Worm (Caenorhabditis elegans) whole organism, L1 larva: Measurements from ENCODE around the gene T28A11.22.

Experiments used
- C34B4.2 ChIP-seq: sonication (generic microtip); optimal IDR thresholded peaks from 2 replicates; lab custom pipeline; 2017; ENCODE audit warnings: mild to moderate bottlenecking, missing genetic modification characterization, missing compliant biosample characterization
- Y116A8C.19 ChIP-seq: sonication (generic microtip); optimal IDR thresholded peaks from 2 replicates; lab custom pipeline; 2016; ENCODE audit warnings: missing compliant biosample characterization, missing genetic modification characterization, borderline replicate concordance
- aha-1 ChIP-seq: fragments of 150-350 bp; optimal IDR thresholded peaks from 2 replicates; lab custom pipeline; 2014; ENCODE audit warnings: missing biosample characterization, missing genetic modification characterization
- ama-1 ChIP-seq: fragments of 150-350 bp; optimal IDR thresholded peaks from 2 replicates; lab custom pipeline; 2014
- blmp-1 ChIP-seq: fragments of 150-350 bp; optimal IDR thresholded peaks from 2 replicates; lab custom pipeline; 2014; ENCODE audit warnings: missing biosample characterization, missing genetic modification characterization
- ceh-63 ChIP-seq: fragments of 200-800 bp; sonication (Bioruptor generic); optimal IDR thresholded peaks from 2 replicates; lab custom pipeline; 2018; ENCODE audit warnings: mild to moderate bottlenecking, missing genetic modification characterization, missing compliant biosample characterization
- ceh-82 ChIP-seq, 3 experiments: fragments of 150-350 bp in 1 of 3; sonication (generic microtip) in 2 of 3; optimal IDR thresholded peaks; 2 replicates each; lab custom pipeline; 2014 to 2017; ENCODE audit warnings: missing biosample characterization in 3 of 3, missing genetic modification characterization in 3 of 3
- dsc-1 ChIP-seq: sonication (generic microtip); optimal IDR thresholded peaks from 2 replicates; lab custom pipeline; 2016; ENCODE audit warnings: mild to moderate bottlenecking, missing genetic modification characterization, missing compliant biosample characterization
- efl-3 ChIP-seq: fragments of 200-800 bp; sonication (Bioruptor generic); optimal IDR thresholded peaks from 2 replicates; lab custom pipeline; 2018; ENCODE audit warnings: mild to moderate bottlenecking, missing genetic modification characterization, missing compliant biosample characterization
- egl-27 ChIP-seq, 2 experiments: fragments of 150-350 bp in 1 of 2; sonication (generic microtip); optimal IDR thresholded peaks; 3 replicates each; lab custom pipeline; 2017 to 2018; ENCODE audit warnings: missing biosample characterization in 2 of 2, missing genetic modification characterization in 2 of 2, missing genetic modification reagents in 2 of 2
- elt-2 ChIP-seq: sonication (generic microtip); optimal IDR thresholded peaks from 2 replicates; lab custom pipeline; 2016; ENCODE audit warnings: missing genetic modification characterization, mild to moderate bottlenecking, inconsistent platforms, missing compliant biosample characterization, missing genetic modification reagents
- fkh-8 ChIP-seq: sonication (generic microtip); optimal IDR thresholded peaks from 2 replicates; lab custom pipeline; 2016; ENCODE audit warnings: mild to moderate bottlenecking, missing genetic modification characterization, missing compliant biosample characterization
- isw-1 ChIP-seq: fragments of 200-800 bp; sonication (Bioruptor generic); IDR thresholded peaks from 2 replicates; pipeline ENCODE4 v1.3.6; 2022; ENCODE audit warnings: missing genetic modification characterization, missing compliant biosample characterization
- jun-1 ChIP-seq: fragments of 150-350 bp; optimal IDR thresholded peaks from 2 replicates; lab custom pipeline; 2014; ENCODE audit warnings: missing biosample characterization, missing genetic modification reagents, missing genetic modification characterization
- lin-14 ChIP-seq: fragments of 200-800 bp; sonication (Bioruptor generic); optimal IDR thresholded peaks from 2 replicates; lab custom pipeline; 2018; ENCODE audit warnings: mild to moderate bottlenecking, missing genetic modification characterization, moderate library complexity, missing compliant biosample characterization
- lin-39 ChIP-seq: fragments of 150-350 bp; optimal IDR thresholded peaks from 2 replicates; lab custom pipeline; 2014; ENCODE audit warnings: missing biosample characterization, missing genetic modification reagents, missing genetic modification characterization
- lir-3 ChIP-seq: sonication (generic microtip); optimal IDR thresholded peaks from 2 replicates; lab custom pipeline; 2016; ENCODE audit warnings: mild to moderate bottlenecking, missing genetic modification characterization, moderate library complexity, missing compliant biosample characterization; ENCODE audit not compliant: poor library complexity
- lsy-2 ChIP-seq, 2 experiments: fragments of 150-350 bp; optimal IDR thresholded peaks; 2 replicates each; lab custom pipeline; 2014; ENCODE audit warnings: missing biosample characterization in 2 of 2, missing genetic modification characterization in 2 of 2
- mef-2 ChIP-seq: fragments of 150-350 bp; optimal IDR thresholded peaks from 2 replicates; lab custom pipeline; 2014; ENCODE audit warnings: missing biosample characterization, missing genetic modification characterization
- mep-1 ChIP-seq: fragments of 150-350 bp; optimal IDR thresholded peaks from 2 replicates; lab custom pipeline; 2014; ENCODE audit warnings: missing biosample characterization, missing genetic modification characterization
- nhr-11 ChIP-seq: fragments of 150-350 bp; optimal IDR thresholded peaks from 2 replicates; lab custom pipeline; 2014; ENCODE audit warnings: missing biosample characterization, missing genetic modification characterization
- nhr-19 ChIP-seq: fragments of 200-800 bp; sonication (Bioruptor generic); conservative IDR thresholded peaks from 2 replicates; pipeline ENCODE4 v1.3.6; 2022; ENCODE audit warnings: missing genetic modification characterization, missing compliant biosample characterization
- nhr-28 ChIP-seq: fragments of 150-350 bp; optimal IDR thresholded peaks from 2 replicates; lab custom pipeline; 2014; ENCODE audit warnings: missing biosample characterization, missing genetic modification characterization
- nhr-84 ChIP-seq: sonication (generic microtip); optimal IDR thresholded peaks from 2 replicates; lab custom pipeline; 2017; ENCODE audit warnings: missing biosample characterization, missing genetic modification characterization
- pag-3 ChIP-seq: sonication (generic microtip); optimal IDR thresholded peaks from 2 replicates; lab custom pipeline; 2017; ENCODE audit warnings: missing genetic modification characterization, mild to moderate bottlenecking, missing compliant biosample characterization, antibody characterized with exemption, borderline replicate concordance; ENCODE audit not compliant: insufficient read depth
- rnt-1 ChIP-seq: sonication (generic microtip); optimal IDR thresholded peaks from 2 replicates; lab custom pipeline; 2016; ENCODE audit warnings: mild to moderate bottlenecking, missing genetic modification characterization, moderate library complexity, missing compliant biosample characterization
- skn-1 ChIP-seq: fragments of 150-350 bp; optimal IDR thresholded peaks from 2 replicates; lab custom pipeline; 2014; ENCODE audit warnings: missing biosample characterization, missing genetic modification characterization
- sox-4 ChIP-seq: sonication (generic microtip); optimal IDR thresholded peaks from 2 replicates; lab custom pipeline; 2016; ENCODE audit warnings: missing genetic modification characterization, missing compliant biosample characterization
- sptf-1 ChIP-seq: fragments of 150-350 bp; optimal IDR thresholded peaks from 2 replicates; lab custom pipeline; 2014; ENCODE audit warnings: missing biosample characterization, missing genetic modification characterization
- swsn-7 ChIP-seq: sonication (generic microtip); optimal IDR thresholded peaks from 2 replicates; lab custom pipeline; 2016; ENCODE audit warnings: missing genetic modification characterization, missing compliant biosample characterization
- tbx-2 ChIP-seq: sonication (generic microtip); optimal IDR thresholded peaks from 2 replicates; lab custom pipeline; 2016; ENCODE audit warnings: missing genetic modification characterization, missing compliant biosample characterization
- tlp-1 ChIP-seq: fragments of 150-350 bp; optimal IDR thresholded peaks from 2 replicates; lab custom pipeline; 2014; ENCODE audit warnings: missing biosample characterization, missing genetic modification characterization
- ztf-11 ChIP-seq, 2 experiments: sonication (generic microtip); optimal IDR thresholded peaks; 2 replicates each; lab custom pipeline; 2016 to 2017; ENCODE audit warnings: missing genetic modification characterization in 2 of 2, missing biosample characterization in 1 of 2, missing compliant biosample characterization in 1 of 2

T28A11.22 gene

DNA sequence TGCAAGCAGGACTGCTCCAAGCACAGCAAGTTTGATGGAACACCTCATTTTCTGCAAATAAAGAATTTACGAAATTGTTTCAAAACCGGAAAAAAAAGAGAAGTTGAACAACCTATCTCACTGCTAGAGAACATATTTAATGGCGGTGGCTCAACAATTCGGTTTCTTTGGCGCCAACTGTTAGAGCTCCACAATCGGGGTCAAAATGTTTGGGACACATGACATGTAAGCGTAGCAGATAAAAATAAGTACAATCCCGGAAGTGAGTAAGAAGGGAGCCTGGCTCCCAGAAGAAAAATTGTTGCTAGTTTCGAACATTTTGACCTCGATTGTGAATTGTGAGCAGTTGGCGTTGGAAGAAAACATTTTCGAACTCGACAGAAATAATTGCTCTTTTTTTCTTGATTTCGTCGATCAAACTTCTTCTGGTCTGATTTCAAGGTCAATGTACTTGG lies 1.8 kb downstream of the T28A11.22 start, which contains the start of gene T28A11.16:
T28A11.16 (minus strand) TSS at position 51 of the 455 bp plus-strand sequence.
- TF ChIP-seq sptf-1 (tag; lab: Kevin White, UChicago) = no peak
- TF ChIP-seq lin-39 (tag; lab: Kevin White, UChicago) = peak; percentile 17
- peak; percentile 37 for TF ChIP-seq mef-2
- TF ChIP-seq dsc-1 (tag; lab: Kevin White, UChicago) = no peak
- 0 out of 2 replicates have a peak, but pooled peaks have one; percentile 19 for TF ChIP-seq nhr-19 (GFP tag; lab: Robert Waterston, UW)
- peak; percentile 72 for TF ChIP-seq rnt-1 (tag; lab: Kevin White, UChicago)

DNA sequence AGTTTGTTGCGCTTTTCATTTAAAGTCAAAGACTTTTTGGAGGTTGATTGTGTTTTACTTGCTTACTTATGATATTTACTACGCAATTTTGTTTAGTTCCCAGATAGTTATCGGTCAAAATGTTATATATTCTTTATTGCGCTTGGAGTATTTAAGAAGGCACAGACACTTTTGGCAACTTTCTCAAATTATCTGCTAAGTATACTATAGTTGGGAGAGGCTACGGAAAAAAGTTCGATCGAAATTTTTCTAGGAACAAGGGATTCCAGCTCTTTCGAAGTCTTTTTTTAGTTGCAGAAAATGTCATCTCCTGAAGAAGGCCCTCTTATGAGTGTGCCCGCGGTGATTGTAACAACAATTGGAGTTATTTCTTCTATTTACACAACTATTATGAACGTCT lies 2.7 kb downstream of the T28A11.22 start, which contains the start of gene srbc-5:
srbc-5 (plus strand) TSS at position 301 of the 400 bp plus-strand sequence.
- TF ChIP-seq aha-1 (tag; lab: Kevin White, UChicago) (no peak), sptf-1 (tag; lab: Kevin White, UChicago) (no peak), ztf-11 (tag; optimal IDR thresholded peaks at IDR 0.05; lab: Kevin White, UChicago) (no peak), rnt-1 (tag; lab: Kevin White, UChicago) (no peak), lin-14 (GFP tag; lab: Kevin White, UChicago) (no peak), isw-1 (GFP tag; lab: Robert Waterston, UW) (no peak), egl-27 (tag; optimal IDR thresholded peaks at IDR 0.05; lab: Kevin White, UChicago) (no peak), fkh-8 (no peak), ceh-82 (tag; optimal IDR thresholded peaks at IDR 0.05; lab: Kevin White, UChicago) (no peak), nhr-11 (tag; lab: Kevin White, UChicago) (no peak), skn-1 (no peak), jun-1 (tag; lab: Kevin White, UChicago) (no peak), lsy-2 (tag; optimal IDR thresholded peaks at IDR 0.05; lab: Kevin White, UChicago) (no peak)

DNA sequence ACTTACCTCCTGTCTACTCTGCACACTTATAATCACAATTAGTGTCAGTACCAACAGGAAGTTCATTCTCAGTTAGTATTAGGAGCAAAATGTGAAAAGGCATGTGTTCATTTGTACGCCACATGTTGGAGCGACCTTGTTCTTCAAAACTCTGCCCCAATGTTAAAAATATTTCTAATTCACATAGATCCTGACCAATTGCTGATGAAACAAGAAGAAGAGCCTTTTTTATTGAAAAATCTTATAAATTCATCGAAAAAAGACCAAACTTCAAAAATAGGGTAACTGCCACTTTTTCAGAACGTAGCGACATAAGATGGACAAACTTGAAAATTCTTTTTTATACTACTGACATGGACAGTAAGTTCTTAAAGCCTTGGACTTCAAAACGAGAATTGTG lies 8.8 kb downstream of the T28A11.22 start, which contains the start of gene T28A11.17:
T28A11.17 (minus strand) TSS at position 101 of the 400 bp plus-strand sequence.
- TF ChIP-seq mep-1 (tag; lab: Kevin White, UChicago) = no peak
- TF ChIP-seq tbx-2 (tag; lab: Kevin White, UChicago) = no peak
- no peak for TF ChIP-seq efl-3 (GFP tag; lab: Kevin White, UChicago)
- no peak for TF ChIP-seq blmp-1 (tag; lab: Kevin White, UChicago)
- TF ChIP-seq elt-2 (tag; lab: Kevin White, UChicago) = no peak
- TF ChIP-seq tlp-1 = no peak
- TF ChIP-seq C34B4.2 (tag; lab: Kevin White, UChicago) = no peak
- TF ChIP-seq ama-1 (lab: Kevin White, UChicago) = no peak
- no peak for TF ChIP-seq sptf-1 (tag; lab: Kevin White, UChicago)
- no peak for TF ChIP-seq pag-3
- no peak for TF ChIP-seq Y116A8C.19 (tag; lab: Kevin White, UChicago)

DNA sequence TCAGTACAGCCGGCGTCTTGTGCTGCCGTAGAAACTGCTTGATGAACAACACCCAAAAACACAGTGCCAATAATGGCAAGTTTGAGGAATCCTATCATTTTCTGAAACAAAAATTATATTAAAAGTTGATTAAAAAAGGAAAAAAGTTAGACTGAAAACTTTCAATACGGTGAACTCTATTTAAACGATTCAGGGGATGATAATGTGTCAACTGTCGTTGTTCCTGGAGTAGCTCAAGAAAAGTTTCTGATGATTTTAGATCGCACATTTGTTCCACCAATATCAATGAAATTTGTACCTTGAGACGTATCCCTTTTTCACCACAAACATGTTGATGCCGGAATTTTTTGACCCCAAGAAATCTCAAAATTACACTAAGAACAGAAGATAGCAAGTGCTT lies 10.6 kb downstream of the T28A11.22 start, which contains the start of gene T28A11.18:
T28A11.18 (minus strand) TSS at position 101 of the 400 bp plus-strand sequence.
- TF ChIP-seq nhr-84 (tag; lab: Kevin White, UChicago) (no peak), nhr-28 (no peak), C34B4.2 (tag; lab: Kevin White, UChicago) (no peak), swsn-7 (tag; lab: Kevin White, UChicago) (no peak), sox-4 (tag; lab: Kevin White, UChicago) (no peak), lir-3 (tag; lab: Kevin White, UChicago) (no peak), isw-1 (GFP tag; lab: Robert Waterston, UW) (no peak), nhr-19 (GFP tag; lab: Robert Waterston, UW) (no peak), ceh-63 (GFP tag; lab: Kevin White, UChicago) (no peak)

DNA sequence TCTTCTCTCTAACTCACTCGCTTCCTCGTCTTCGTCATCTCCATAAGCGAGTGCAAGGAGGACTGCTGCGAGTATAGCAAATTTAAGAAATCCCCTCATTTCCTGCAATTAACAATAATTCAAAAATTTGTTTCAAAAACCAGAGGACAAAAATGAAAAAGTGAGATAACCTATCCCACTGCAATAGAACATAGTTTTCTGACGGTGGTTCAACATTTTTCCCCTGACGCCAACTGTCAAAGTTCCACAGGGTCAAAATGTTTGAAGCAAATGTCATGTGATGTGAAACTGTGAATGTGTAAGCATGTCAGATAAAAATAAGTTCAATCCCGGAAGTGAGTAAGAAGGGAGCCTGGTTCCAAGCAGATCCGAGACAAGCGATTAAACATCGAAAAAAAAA lies 12.0 kb downstream of the T28A11.22 start, which contains the start of gene T28A11.19:
T28A11.19 (minus strand) TSS at position 108 of the 400 bp plus-strand sequence.
- TF ChIP-seq rnt-1 (tag; lab: Kevin White, UChicago) (peak; percentile 16), jun-1 (tag; lab: Kevin White, UChicago) (no peak)
